Worm (Caenorhabditis elegans): ENCODE measurements around the gene F29A7.6.

- no peak for TF ChIP-seq sptf-1 (tag; optimal IDR thresholded peaks at IDR 0.05)
- TF ChIP-seq ztf-4 (tag; optimal IDR thresholded peaks at IDR 0.05): no peak
- no peak for TF ChIP-seq nhr-237 (tag; optimal IDR thresholded peaks at IDR 0.05)
- TF ChIP-seq ceh-82 (tag; optimal IDR thresholded peaks at IDR 0.05): no peak
- no peak for TF ChIP-seq nhr-76 (tag; optimal IDR thresholded peaks at IDR 0.05)
- no peak for TF ChIP-seq skn-1 (tag; optimal IDR thresholded peaks at IDR 0.05)
- TF ChIP-seq C04F5.9 (tag; optimal IDR thresholded peaks at IDR 0.05): no peak
- TF ChIP-seq ama-1 (optimal IDR thresholded peaks at IDR 0.05): no peak
- TF ChIP-seq F16B12.6 (tag; optimal IDR thresholded peaks at IDR 0.05): no peak
- TF ChIP-seq elt-3 (tag; optimal IDR thresholded peaks at IDR 0.05): no peak
- TF ChIP-seq pax-3 (tag; optimal IDR thresholded peaks at IDR 0.05): no peak
- no peak for TF ChIP-seq ztf-11 (tag; optimal IDR thresholded peaks at IDR 0.05)
- no peak for TF ChIP-seq egl-13 (tag; optimal IDR thresholded peaks at IDR 0.05)
- no peak for TF ChIP-seq egl-27 (tag; optimal IDR thresholded peaks at IDR 0.05)
Observed at ce11 chrII:2780804-2781203, 28.4 kb upstream of the F29A7.6 start.
